Fruit fly (Drosophila melanogaster) Kc167 (cell line): ENCODE results near the gene FucTA.

Experiments used
- Myc ChIP-seq: fragments of >200 bp; optimal IDR thresholded peaks from 2 replicates; lab custom pipeline; 2017; ENCODE audit warnings: missing external identifiers
- Sin3A ChIP-seq: fragments of >200 bp; optimal IDR thresholded peaks from 2 replicates; lab custom pipeline; 2018; ENCODE audit warnings: missing external identifiers
- h ChIP-seq: fragments of >200 bp; optimal IDR thresholded peaks from 3 replicates; lab custom pipeline; 2018; ENCODE audit warnings: missing external identifiers
- insv ChIP-seq: fragments of >200 bp; optimal IDR thresholded peaks from 3 replicates; lab custom pipeline; 2018; ENCODE audit warnings: missing external identifiers
- psq ChIP-seq: fragments of >200 bp; optimal IDR thresholded peaks from 2 replicates; lab custom pipeline; 2017; ENCODE audit warnings: missing external identifiers
- ttk ChIP-seq: sonication (Bioruptor generic); optimal IDR thresholded peaks from 2 replicates; lab custom pipeline; 2017; ENCODE audit warnings: missing external identifiers

FucTA gene

dm6 chr3L:15131278-15131677 lies 15.7 kb upstream of the FucTA start, which contains the start of gene CG13457:
CG13457 (minus strand) TSS chr3L:15131378.
- TF ChIP-seq Sin3A (lab: Kevin White, UChicago) (no peak), ttk (no peak), insv (no peak), psq (lab: Kevin White, UChicago) (no peak), Myc (no peak)

- TF ChIP-seq ttk (no peak), psq (lab: Kevin White, UChicago) (no peak), insv (no peak), Myc (no peak), Sin3A (lab: Kevin White, UChicago) (no peak), h (lab: Kevin White, UChicago) (no peak)
These were observed 10.0 kb upstream of the FucTA start, which contains the start of gene CG12316 for dm6 chr3L:15136659-15137572. CG12316 (minus strand) TSS chr3L:15136934.

DNA sequence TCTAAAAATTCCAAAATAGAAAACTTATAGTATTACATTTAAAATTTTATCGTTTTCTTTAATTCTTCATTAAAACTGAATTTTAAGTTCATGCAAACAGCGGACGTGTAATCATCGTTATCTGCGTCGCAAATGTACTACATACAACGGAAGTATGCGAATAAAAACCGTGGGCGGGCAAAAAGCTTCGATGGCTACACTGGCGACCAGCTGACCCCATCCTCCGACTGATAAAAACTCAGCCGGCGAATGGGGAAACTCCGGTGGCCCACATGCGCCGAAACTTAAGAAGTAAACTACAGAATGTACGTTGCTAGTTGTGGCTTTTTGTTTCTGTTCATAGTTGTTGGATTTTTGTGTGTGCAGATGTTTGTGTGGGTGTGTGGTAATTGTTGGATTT lies 9.1 kb upstream of the FucTA start:
- TF ChIP-seq ttk (no peak), psq (lab: Kevin White, UChicago) (no peak), Sin3A (lab: Kevin White, UChicago) (no peak), insv (no peak), Myc (no peak), h (lab: Kevin White, UChicago) (no peak)

dm6 chr3L:15140268-15140957 lies 6.5 kb upstream of the FucTA start:
- TF ChIP-seq insv (no peak), ttk (no peak), Sin3A (lab: Kevin White, UChicago) (no peak)

DNA sequence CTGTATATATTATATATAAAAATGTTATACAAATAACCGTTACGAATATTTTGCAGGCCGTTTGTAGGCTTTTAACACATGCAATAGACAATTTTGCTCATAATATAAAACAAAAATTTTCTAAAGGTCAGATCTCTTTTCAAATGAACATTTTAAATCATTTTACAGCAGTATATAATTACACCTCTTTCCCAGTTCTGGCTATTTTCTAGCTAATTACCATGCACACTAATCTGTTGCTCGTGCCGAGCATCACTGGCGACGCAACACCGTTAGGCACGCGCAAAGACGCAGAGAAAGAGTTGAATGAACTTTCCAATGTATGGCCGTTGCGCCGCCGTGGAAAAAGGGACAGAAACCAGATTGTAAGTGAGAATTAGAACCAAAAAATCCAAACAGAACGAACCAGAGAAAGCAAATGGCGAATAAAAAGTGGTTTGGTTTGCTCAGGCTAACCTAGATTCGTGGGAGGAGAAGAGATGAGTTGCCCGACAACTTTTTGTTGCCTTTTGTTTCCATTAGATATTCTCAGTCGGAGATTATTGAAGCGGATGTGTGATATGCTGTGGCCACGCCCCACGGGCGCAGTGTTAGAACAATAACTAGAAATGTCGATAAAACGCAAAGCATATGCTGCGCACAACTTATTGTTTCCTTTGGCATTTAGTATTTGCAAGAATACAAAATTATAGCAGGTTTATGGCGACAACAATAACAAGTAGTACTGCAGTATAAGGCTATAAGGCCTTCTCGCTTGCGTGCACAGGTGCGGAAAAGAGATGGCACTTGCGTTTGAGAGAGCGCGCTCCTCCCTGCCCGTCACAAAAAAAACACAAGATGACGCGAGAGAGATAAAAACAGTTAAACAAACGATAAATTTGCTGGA lies 5.6 kb upstream of the FucTA start:
- TF ChIP-seq ttk: no peak
- no peak for TF ChIP-seq Sin3A (lab: Kevin White, UChicago)
- no peak for TF ChIP-seq insv
- no peak for TF ChIP-seq psq (lab: Kevin White, UChicago)
- no peak for TF ChIP-seq h (lab: Kevin White, UChicago)
- no peak for TF ChIP-seq Myc

dm6 chr3L:15142004-15142890 lies 4.7 kb upstream of the FucTA start, which contains the start of gene Pdi:
Pdi (minus strand) TSS chr3L:15142840.
- TF ChIP-seq ttk: no peak
- no peak for TF ChIP-seq Sin3A (lab: Kevin White, UChicago)
- TF ChIP-seq h (lab: Kevin White, UChicago): no peak
- TF ChIP-seq insv: no peak
- no peak for TF ChIP-seq Myc
- no peak for TF ChIP-seq psq (lab: Kevin White, UChicago)

DNA sequence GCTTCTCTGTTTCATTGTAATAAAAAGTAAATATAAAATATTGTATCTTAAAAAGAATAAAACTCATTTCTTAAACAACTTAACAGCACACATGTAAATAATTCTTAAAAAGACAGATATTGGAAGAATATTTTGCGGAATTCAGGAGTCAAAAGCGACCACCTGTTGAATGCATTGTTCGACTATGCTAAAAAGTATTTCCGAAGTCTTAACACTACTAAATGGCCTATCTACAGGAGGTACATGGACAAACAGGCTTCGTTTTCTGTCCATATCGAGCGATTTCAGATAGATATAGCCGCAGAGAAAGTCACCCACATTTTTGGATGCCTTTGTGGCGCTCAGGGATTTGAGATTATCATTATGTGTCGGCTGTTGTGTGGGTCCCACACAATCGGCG lies 3.8 kb upstream of the FucTA start:
- TF ChIP-seq insv (no peak), ttk (no peak), psq (lab: Kevin White, UChicago) (no peak), Sin3A (lab: Kevin White, UChicago) (no peak), h (lab: Kevin White, UChicago) (no peak), Myc (no peak)

dm6 chr3L:15143638-15144600 lies 3.0 kb upstream of the FucTA start, which contains the start of the genes CG32147 and Pex3:
CG32147 (minus strand) TSS chr3L:15144059.
Pex3 (plus strand) TSS chr3L:15144355.
- no peak for TF ChIP-seq h (lab: Kevin White, UChicago)
- no peak for TF ChIP-seq Myc
- no peak for TF ChIP-seq ttk
- TF ChIP-seq Sin3A (lab: Kevin White, UChicago): no peak
- no peak for TF ChIP-seq insv
- TF ChIP-seq psq (lab: Kevin White, UChicago): no peak

DNA sequence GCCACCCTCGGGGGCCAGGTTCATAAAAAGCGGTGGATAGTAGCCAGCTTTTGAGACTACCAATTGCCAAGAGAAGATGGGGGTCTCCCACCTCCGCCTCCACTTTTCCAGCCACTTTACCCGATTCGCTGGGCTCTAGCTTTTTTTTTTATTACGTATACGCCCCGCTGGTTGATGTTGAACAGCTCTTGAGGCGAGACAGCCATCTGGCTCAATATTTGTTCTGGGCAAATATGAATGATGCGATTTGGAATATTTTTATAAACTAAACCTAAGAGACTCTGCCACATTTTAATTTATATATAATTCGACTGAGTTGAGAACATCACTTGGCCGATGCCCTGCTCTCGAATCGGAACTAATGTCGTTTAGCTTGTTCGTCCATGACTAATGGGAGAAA lies 3.1 kb downstream of the FucTA start:
- TF ChIP-seq insv (no peak), Sin3A (lab: Kevin White, UChicago) (no peak), psq (lab: Kevin White, UChicago) (no peak), ttk (no peak), h (lab: Kevin White, UChicago) (no peak), Myc (no peak)
